Fruit fly (Drosophila melanogaster): ENCODE measurements around the gene CG33116.

Gene CG33116

dm6 chr2L:19548158-19548557, 14.9 kb downstream of the CG33116 start, which contains the start of gene Tep4 (continued):
- TF ChIP-seq sd (tag; optimal IDR thresholded peaks at IDR 0.05) (peak; percentile 14), BtbVII (GFP tag; optimal IDR thresholded peaks at IDR 0.05) (peak; percentile 86), CG17385 (GFP tag; optimal IDR thresholded peaks at IDR 0.05) (peak; percentile 4), Pdp1 (GFP tag; optimal IDR thresholded peaks at IDR 0.05) (peak in 1 of 2 experiments; percentile 39), Eip74EF (GFP tag; optimal IDR thresholded peaks at IDR 0.05) (peak in 1 of 2 experiments; percentile 7), CG2199 (GFP tag; IDR thresholded peaks at IDR 0.05) (0 out of 3 replicates have a peak, but pooled peaks have one; percentile 6), D19B (GFP tag; optimal IDR thresholded peaks at IDR 0.05) (peak; percentile 43), nom (GFP tag; optimal IDR thresholded peaks at IDR 0.05) (peak; percentile 2)

- TF ChIP-seq ac (GFP tag; optimal IDR thresholded peaks at IDR 0.05) (no peak), so (GFP tag; IDR thresholded peaks at IDR 0.05) (peak; percentile 50; the same call in 1 of the 3 replicates), crol (GFP tag; IDR thresholded peaks at IDR 0.05) (no peak), gce (GFP tag; IDR thresholded peaks at IDR 0.05) (0 out of 3 replicates have a peak, but pooled peaks have one; percentile 6), Dip3 (GFP tag; optimal IDR thresholded peaks at IDR 0.05) (no peak), tio (GFP tag; optimal IDR thresholded peaks at IDR 0.05) (no peak), Camta (GFP tag; optimal IDR thresholded peaks at IDR 0.05) (no peak), Adf1 (GFP tag; IDR thresholded peaks at IDR 0.05) (peak; percentile 44; the same call in 1 of the 2 replicates), aop (GFP tag; IDR thresholded peaks at IDR 0.05) (no peak), Hr51 (GFP tag; optimal IDR thresholded peaks at IDR 0.05) (no peak), CG7745 (tag; optimal IDR thresholded peaks at IDR 0.05) (peak; percentile 27), dysf (GFP tag; IDR thresholded peaks at IDR 0.05) (0 out of 3 replicates have a peak, but pooled peaks have one; percentile 23), C15 (GFP tag; IDR thresholded peaks at IDR 0.05) (0 out of 3 replicates have a peak, but pooled peaks have one; percentile 36), ap (GFP tag; IDR thresholded peaks at IDR 0.05) (no peak), Ets97D (GFP tag; optimal IDR thresholded peaks at IDR 0.05) (no peak), emc (GFP tag; optimal IDR thresholded peaks at IDR 0.05) (no peak), gt (GFP tag; IDR thresholded peaks at IDR 0.05) (no peak), jumu (GFP tag; optimal IDR thresholded peaks at IDR 0.05) (no peak), CG3065 (GFP tag; optimal IDR thresholded peaks at IDR 0.05) (no peak), dmrt99B (tag; optimal IDR thresholded peaks at IDR 0.05) (no peak), CG34376 (GFP tag; optimal IDR thresholded peaks at IDR 0.05) (peak; percentile 92), Hr3 (GFP tag; optimal IDR thresholded peaks at IDR 0.05) (no peak), Doc3 (GFP tag; IDR thresholded peaks at IDR 0.05; ENCODE audit: partially characterized antibody) (no peak), CG5180 (GFP tag; optimal IDR thresholded peaks at IDR 0.05) (peak; percentile 92), CG17385 (GFP tag; optimal IDR thresholded peaks at IDR 0.05) (no peak), HLH3B (GFP tag; IDR thresholded peaks at IDR 0.05) (no peak), gem (tag; optimal IDR thresholded peaks at IDR 0.05) (no peak), tin (GFP tag; optimal IDR thresholded peaks at IDR 0.05) (no peak), ranshi (GFP tag; IDR thresholded peaks at IDR 0.05) (no peak), chinmo (GFP tag; IDR thresholded peaks at IDR 0.05; ENCODE audit: partially characterized antibody) (peak; percentile 88; the same call in 2 of the 4 replicates), rib (GFP tag; IDR thresholded peaks at IDR 0.05) (0 out of 2 replicates have a peak, but pooled peaks have one; percentile 18), corto (GFP tag; optimal IDR thresholded peaks at IDR 0.05) (peak; percentile 35), CG2116 (GFP tag; optimal IDR thresholded peaks at IDR 0.05) (peak; percentile 5), odd (GFP tag; optimal IDR thresholded peaks at IDR 0.05) (peak; percentile 23), CG10321 (GFP tag; IDR thresholded peaks at IDR 0.05) (no peak), CG12744 (GFP tag; optimal IDR thresholded peaks at IDR 0.05) (no peak), en (GFP tag; optimal IDR thresholded peaks at IDR 0.05) (no peak), CG15514 (GFP tag; optimal IDR thresholded peaks at IDR 0.05) (peak; percentile 54), CG10565 (GFP tag; optimal IDR thresholded peaks at IDR 0.05) (no peak), Hmr (GFP tag; optimal IDR thresholded peaks at IDR 0.05) (no peak), sens-2 (GFP tag; IDR thresholded peaks at IDR 0.05) (no peak), CG10274 (GFP tag; optimal IDR thresholded peaks at IDR 0.05) (no peak)
These were observed 16.1 kb downstream of the CG33116 start for dm6 chr2L:19549412-19549811.
